Fruit fly (Drosophila melanogaster): Measurements from ENCODE around the gene CG32320.

Gene CG32320

dm6 chr3L:1349942-1350923 is 48.2 kb upstream of the CG32320 start (continued):
- TF ChIP-seq dac (GFP tag; optimal IDR thresholded peaks at IDR 0.05) (no peak), CG3032 (tag; optimal IDR thresholded peaks at IDR 0.05) (peak; percentile 28), Eip93F (GFP tag; optimal IDR thresholded peaks at IDR 0.05) (peak; percentile 11), ss (GFP tag; optimal IDR thresholded peaks at IDR 0.05) (peak in 1 of 2 experiments; percentile 7), CG6808 (GFP tag; optimal IDR thresholded peaks at IDR 0.05) (no peak), CG10631 (GFP tag; optimal IDR thresholded peaks at IDR 0.05) (peak; percentile 51), CG10669 (GFP tag; optimal IDR thresholded peaks at IDR 0.05) (no peak), achi (GFP tag; optimal IDR thresholded peaks at IDR 0.05) (peak; percentile 27), Lpt (GFP tag; optimal IDR thresholded peaks at IDR 0.05) (no peak), OdsH (GFP tag; optimal IDR thresholded peaks at IDR 0.05) (peak; percentile 45)

- no peak for TF ChIP-seq fd59A (GFP tag; optimal IDR thresholded peaks at IDR 0.05)
- TF ChIP-seq CG6792 (GFP tag; optimal IDR thresholded peaks at IDR 0.05): no peak
- TF ChIP-seq CG15336 (GFP tag; IDR thresholded peaks at IDR 0.05): no peak
- TF ChIP-seq CG11902 (GFP tag; optimal IDR thresholded peaks at IDR 0.05): no peak
- TF ChIP-seq achi (GFP tag; optimal IDR thresholded peaks at IDR 0.05): no peak
- no peak for TF ChIP-seq CG31627 (GFP tag; optimal IDR thresholded peaks at IDR 0.05)
- no peak for TF ChIP-seq acj6 (GFP tag; optimal IDR thresholded peaks at IDR 0.05)
- no peak for TF ChIP-seq esn (GFP tag; optimal IDR thresholded peaks at IDR 0.05)
- TF ChIP-seq CG3919 (GFP tag; optimal IDR thresholded peaks at IDR 0.05): no peak
- no peak for TF ChIP-seq pdm3 (GFP tag; optimal IDR thresholded peaks at IDR 0.05)
- TF ChIP-seq vri (GFP tag; optimal IDR thresholded peaks at IDR 0.05): no peak
Observed at dm6 chr3L:1350924-1351215, 47.5 kb upstream of the CG32320 start, which contains the start of gene CG9166. CG9166 (plus strand) TSS chr3L:1351116.

- TF ChIP-seq Ets96B (tag; optimal IDR thresholded peaks at IDR 0.05): no peak
- TF ChIP-seq salr (GFP tag; optimal IDR thresholded peaks at IDR 0.05): peak in 1 of 2 experiments; percentile 28
- no peak for TF ChIP-seq Blimp-1 (GFP tag; optimal IDR thresholded peaks at IDR 0.05)
- no peak for TF ChIP-seq Ets21C (GFP tag; optimal IDR thresholded peaks at IDR 0.05)
- no peak for TF ChIP-seq Eip93F (GFP tag; optimal IDR thresholded peaks at IDR 0.05)
- TF ChIP-seq achi (GFP tag; optimal IDR thresholded peaks at IDR 0.05): peak; percentile 49
- peak; percentile 34 for TF ChIP-seq CG3919 (GFP tag; optimal IDR thresholded peaks at IDR 0.05)
- no peak for TF ChIP-seq CG6854 (GFP tag; optimal IDR thresholded peaks at IDR 0.05)
- TF ChIP-seq CG7368 (GFP tag; optimal IDR thresholded peaks at IDR 0.05): no peak
- TF ChIP-seq CG11902 (GFP tag; optimal IDR thresholded peaks at IDR 0.05): no peak
- no peak for TF ChIP-seq net (GFP tag; optimal IDR thresholded peaks at IDR 0.05)
- peak; percentile 40 for TF ChIP-seq Smox (GFP tag; optimal IDR thresholded peaks at IDR 0.05)
- no peak for TF ChIP-seq Eip75B (GFP tag; optimal IDR thresholded peaks at IDR 0.05)
- no peak for TF ChIP-seq CG34406 (GFP tag; optimal IDR thresholded peaks at IDR 0.05)
- TF ChIP-seq svp (GFP tag): peak; percentile 77
- TF ChIP-seq fd59A (GFP tag; optimal IDR thresholded peaks at IDR 0.05): no peak
- TF ChIP-seq Hr4 (GFP tag; optimal IDR thresholded peaks at IDR 0.05): no peak
- TF ChIP-seq Met (GFP tag; optimal IDR thresholded peaks at IDR 0.05): peak; percentile 8
- no peak for TF ChIP-seq CG6808 (GFP tag; optimal IDR thresholded peaks at IDR 0.05)
- no peak for TF ChIP-seq CG11294 (GFP tag; IDR thresholded peaks at IDR 0.05)
- no peak for TF ChIP-seq CG11762 (GFP tag; optimal IDR thresholded peaks at IDR 0.05; ENCODE audit: insufficient read depth)
- TF ChIP-seq lz (GFP tag; optimal IDR thresholded peaks at IDR 0.05): peak; percentile 46
- TF ChIP-seq acj6 (GFP tag; optimal IDR thresholded peaks at IDR 0.05): peak; percentile 21
- no peak for TF ChIP-seq CG16779 (tag; optimal IDR thresholded peaks at IDR 0.05)
- peak; percentile 18; the same call in 1 of the 3 replicates for TF ChIP-seq eg (GFP tag; IDR thresholded peaks at IDR 0.05)
- TF ChIP-seq Eip78C (GFP tag): peak; percentile 83
- peak; percentile 13 for TF ChIP-seq Sox102F (GFP tag; optimal IDR thresholded peaks at IDR 0.05)
- TF ChIP-seq pdm3 (GFP tag; optimal IDR thresholded peaks at IDR 0.05): peak; percentile 33
- TF ChIP-seq CG6276 (GFP tag; optimal IDR thresholded peaks at IDR 0.05): no peak
- peak; percentile 19; the same call in 1 of the 2 replicates for TF ChIP-seq CG15336 (GFP tag; IDR thresholded peaks at IDR 0.05)
- TF ChIP-seq CG3032 (tag; optimal IDR thresholded peaks at IDR 0.05): no peak
- TF ChIP-seq Hr38 (GFP tag; optimal IDR thresholded peaks at IDR 0.05): no peak
- TF ChIP-seq CG9139 (GFP tag; optimal IDR thresholded peaks at IDR 0.05): no peak
- no peak for TF ChIP-seq spab (GFP tag; optimal IDR thresholded peaks at IDR 0.05)
- no peak for TF ChIP-seq CG10631 (GFP tag; optimal IDR thresholded peaks at IDR 0.05)
- TF ChIP-seq CG1621 (tag; optimal IDR thresholded peaks at IDR 0.05): no peak
Observed at dm6 chr3L:1352065-1352464, 46.3 kb upstream of the CG32320 start.

Data from whole organism, prepupa.